Fruit fly (Drosophila melanogaster) whole organism: Measurements from ENCODE around the gene CG5555.

ENCODE experiments used
- EcR ChIP-seq, 2 experiments: fragments of >200 bp; optimal IDR thresholded peaks; 2 replicates each; lab custom pipeline; 2017; ENCODE audit warnings: missing biosample characterization in 2 of 2, missing genetic modification characterization in 2 of 2, missing genetic modification reagents in 2 of 2
- pan ChIP-seq: fragments of >200 bp; optimal IDR thresholded peaks from 2 replicates; lab custom pipeline; 2017
- psq ChIP-seq: fragments of >200 bp; optimal IDR thresholded peaks from 2 replicates; lab custom pipeline; 2017
- usp ChIP-seq: fragments of >200 bp; optimal IDR thresholded peaks from 2 replicates; lab custom pipeline; 2017; ENCODE audit warnings: missing biosample characterization, missing genetic modification characterization, mixed read lengths

DNA sequence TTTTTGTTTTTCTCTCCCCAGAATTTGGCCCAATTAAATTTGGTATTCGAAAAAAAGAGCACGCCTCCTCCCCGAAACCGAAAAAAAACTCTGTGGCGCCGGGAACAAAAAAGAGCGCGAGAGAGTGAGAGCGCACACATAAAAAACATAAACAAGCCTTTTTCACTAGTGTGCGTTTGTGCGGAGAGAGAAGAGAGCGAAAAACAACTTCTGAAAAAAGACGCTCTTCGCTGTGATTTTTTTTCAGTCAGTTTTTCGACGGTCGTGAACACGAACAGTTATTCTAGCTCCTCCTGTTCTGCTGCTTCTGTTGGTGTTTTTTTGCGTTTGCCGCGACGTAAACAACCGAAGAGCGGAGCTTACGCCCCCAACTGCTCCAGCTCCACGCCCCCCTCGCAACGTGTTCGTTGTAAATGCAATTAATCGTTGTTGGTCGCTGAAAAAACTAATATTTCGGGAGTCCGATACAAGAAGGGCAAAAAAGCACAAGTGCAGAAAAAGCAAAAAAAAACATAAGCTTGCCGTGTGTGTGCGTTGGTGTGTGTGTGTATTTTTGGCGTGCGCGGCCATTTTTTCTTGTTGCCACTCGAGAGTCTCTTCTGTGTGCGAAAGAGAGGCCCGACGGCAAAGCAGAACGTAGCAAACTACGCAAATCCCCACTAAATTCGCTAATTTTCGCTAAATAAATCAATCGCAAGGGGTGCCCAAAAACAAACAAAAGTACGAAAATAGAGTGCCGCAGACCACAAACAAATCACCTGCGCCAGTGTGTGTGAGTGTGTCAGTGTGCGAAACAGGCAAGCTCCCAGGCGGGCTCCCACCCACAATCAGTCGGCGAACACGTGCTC is 16.1 kb downstream of the CG5555 start, which contains the start of gene sqz:
- TF ChIP-seq pan (no peak), usp (GFP tag; lab: Kevin White, UChicago) (no peak), psq (lab: Kevin White, UChicago) (no peak), EcR (GFP tag; optimal IDR thresholded peaks at IDR 0.05; lab: Kevin White, UChicago) (no peak)
